Worm (Caenorhabditis elegans): ENCODE results near the gene F28B12.6.

F28B12.6 gene

DNA sequence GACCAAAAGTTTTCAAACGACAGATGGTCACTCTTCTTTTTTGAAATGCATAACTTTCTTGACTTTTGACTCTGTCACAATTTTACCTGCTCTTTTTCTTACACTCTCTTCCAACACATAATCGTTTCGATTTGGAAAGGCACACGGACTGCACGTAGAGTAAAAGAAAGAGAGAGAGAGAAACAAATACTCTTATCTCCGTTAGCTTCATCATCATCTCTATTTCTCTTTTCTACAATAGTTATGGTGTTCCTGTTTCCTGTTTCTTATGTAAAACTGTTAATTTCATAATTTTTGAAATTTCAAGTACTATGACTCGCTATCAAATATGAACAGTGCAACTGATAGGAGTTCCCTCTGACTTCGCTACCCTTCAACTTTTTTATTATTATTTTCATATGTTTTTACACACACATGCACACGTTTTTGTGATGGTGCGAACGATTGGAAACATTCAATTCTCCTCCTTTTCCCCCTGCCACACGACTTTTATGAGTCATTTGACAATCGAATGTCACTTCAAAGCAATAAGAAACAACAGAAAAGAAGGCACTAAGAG lies 10.5 kb upstream of the F28B12.6 start (continued):
- TF ChIP-seq dmd-8 (GFP tag; IDR thresholded peaks at IDR 0.05) (no peak), lin-13 (GFP tag; optimal IDR thresholded peaks at IDR 0.05) (no peak)

DNA sequence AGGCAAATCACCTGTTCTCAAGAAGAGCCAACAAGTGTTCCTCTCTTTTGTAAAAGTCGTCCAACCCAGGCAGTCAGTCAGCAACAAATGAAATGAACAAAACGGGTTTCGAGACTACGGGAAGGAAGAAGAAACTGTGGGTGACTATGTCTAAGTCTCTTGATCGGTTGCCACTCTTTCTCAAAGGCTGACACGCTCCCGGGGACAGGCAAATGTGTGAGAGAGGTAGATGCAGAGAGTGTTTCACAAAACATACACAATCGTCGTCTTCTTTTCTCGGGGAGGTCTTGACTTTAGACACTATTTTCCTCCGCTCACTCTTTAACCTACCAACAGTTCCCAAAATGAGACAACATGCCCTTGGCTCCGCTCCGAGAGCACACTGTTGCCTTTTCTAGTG lies 9.6 kb upstream of the F28B12.6 start:
- TF ChIP-seq mxl-3 (GFP tag; optimal IDR thresholded peaks at IDR 0.05) (peak; percentile 66), hmg-1.1 (GFP tag; IDR thresholded peaks at IDR 0.05) (peak; percentile 39; the same call in 1 of the 2 replicates), mep-1 (tag; optimal IDR thresholded peaks at IDR 0.05) (peak; percentile 42), nhr-28 (tag; optimal IDR thresholded peaks at IDR 0.05) (peak; percentile 84), zfp-3 (GFP tag; conservative IDR thresholded peaks at IDR 0.05) (no peak), lin-13 (GFP tag; optimal IDR thresholded peaks at IDR 0.05) (no peak), snpc-1.2 (GFP tag; IDR thresholded peaks at IDR 0.05) (no peak), daf-16 (GFP tag; optimal IDR thresholded peaks at IDR 0.05) (no peak), daf-16 (tag; optimal IDR thresholded peaks at IDR 0.05) (peak; percentile 37), aha-1 (tag) (peak; percentile 77), nhr-111 (GFP tag; optimal IDR thresholded peaks at IDR 0.05) (no peak), nhr-77 (tag; optimal IDR thresholded peaks at IDR 0.05) (peak; percentile 27), dmd-8 (GFP tag; IDR thresholded peaks at IDR 0.05) (peak; percentile 53; the same call in 1 of the 2 replicates), mes-2 (tag; optimal IDR thresholded peaks at IDR 0.05; ENCODE audit: poor library complexity, severe bottlenecking) (peak; percentile 62), unc-130 (GFP tag; optimal IDR thresholded peaks at IDR 0.05) (no peak), tra-1 (GFP tag; IDR thresholded peaks at IDR 0.05) (0 out of 2 replicates have a peak, but pooled peaks have one; percentile 21), hif-1 (tag; optimal IDR thresholded peaks at IDR 0.05) (peak in 1 of 2 experiments; percentile 7), hlh-30 (tag; optimal IDR thresholded peaks at IDR 0.05; ENCODE audit: insufficient read depth) (peak; percentile 51), dve-1 (tag; optimal IDR thresholded peaks at IDR 0.05; ENCODE audit: insufficient read depth) (peak; percentile 26), lsy-2 (tag; optimal IDR thresholded peaks at IDR 0.05) (peak in 1 of 2 experiments; percentile 21), R02D3.7 (tag; optimal IDR thresholded peaks at IDR 0.05) (no peak), nhr-11 (tag; optimal IDR thresholded peaks at IDR 0.05) (no peak), T26A8.4 (GFP tag; IDR thresholded peaks at IDR 0.05) (no peak), php-3 (GFP tag; IDR thresholded peaks at IDR 0.05) (no peak), pha-4 (GFP tag; IDR thresholded peaks at IDR 0.05) (no peak), pha-4 (tag; optimal IDR thresholded peaks at IDR 0.05) (peak; percentile 40), mdl-1 (tag; optimal IDR thresholded peaks at IDR 0.05) (peak in 1 of 2 experiments; percentile 65), unc-62 (GFP tag; optimal IDR thresholded peaks at IDR 0.05 in 1 of 2) (peak in 1 of 2 experiments; percentile 51), unc-62 (tag; optimal IDR thresholded peaks at IDR 0.05) (no peak), set-16 (GFP tag; IDR thresholded peaks at IDR 0.05) (no peak), ceh-32 (tag; optimal IDR thresholded peaks at IDR 0.05; ENCODE audit: poor library complexity) (no peak), hlh-11 (tag; optimal IDR thresholded peaks at IDR 0.05) (peak; percentile 72), nhr-25 (tag; optimal IDR thresholded peaks at IDR 0.05; ENCODE audit: borderline replicate concordance, insufficient read depth) (peak; percentile 41), dmd-6 (GFP tag; IDR thresholded peaks at IDR 0.05) (peak; percentile 43; the same call in 1 of the 2 replicates), duxl-1 (tag; optimal IDR thresholded peaks at IDR 0.05; ENCODE audit: poor library complexity) (no peak), arid-1 (GFP tag; conservative IDR thresholded peaks at IDR 0.05) (no peak)
